Fruit fly (Drosophila melanogaster): ENCODE measurements around the gene CG10445.

Gene CG10445

dm6 chr3R:7920196-7920595, at the start of gene CG10445, which contains the start of gene lds:
CG10445 (minus strand) TSS chr3R:7920299.
lds (plus strand) TSS chr3R:7920431.
- TF ChIP-seq insv (optimal IDR thresholded peaks at IDR 0.05): no peak
- no peak for TF ChIP-seq h (optimal IDR thresholded peaks at IDR 0.05)
- no peak for TF ChIP-seq ttk (optimal IDR thresholded peaks at IDR 0.05)
- no peak for TF ChIP-seq psq (optimal IDR thresholded peaks at IDR 0.05)
- no peak for TF ChIP-seq Sin3A (optimal IDR thresholded peaks at IDR 0.05)
- TF ChIP-seq Myc (optimal IDR thresholded peaks at IDR 0.05): no peak

dm6 chr3R:7969702-7970175, 49.6 kb upstream of the CG10445 start:
- TF ChIP-seq Sin3A (optimal IDR thresholded peaks at IDR 0.05) (no peak), psq (optimal IDR thresholded peaks at IDR 0.05) (no peak), ttk (optimal IDR thresholded peaks at IDR 0.05) (no peak), Myc (optimal IDR thresholded peaks at IDR 0.05) (no peak), insv (optimal IDR thresholded peaks at IDR 0.05) (no peak), h (optimal IDR thresholded peaks at IDR 0.05) (no peak)

- TF ChIP-seq ttk (optimal IDR thresholded peaks at IDR 0.05) (no peak), h (optimal IDR thresholded peaks at IDR 0.05) (no peak), psq (optimal IDR thresholded peaks at IDR 0.05) (no peak), Myc (optimal IDR thresholded peaks at IDR 0.05) (no peak), insv (optimal IDR thresholded peaks at IDR 0.05) (no peak), Sin3A (optimal IDR thresholded peaks at IDR 0.05) (no peak)
These were observed 49.0 kb upstream of the CG10445 start for dm6 chr3R:7968958-7969701.

- TF ChIP-seq Myc (optimal IDR thresholded peaks at IDR 0.05) (no peak), h (optimal IDR thresholded peaks at IDR 0.05) (no peak), insv (optimal IDR thresholded peaks at IDR 0.05) (no peak), Sin3A (optimal IDR thresholded peaks at IDR 0.05) (no peak), ttk (optimal IDR thresholded peaks at IDR 0.05) (no peak)
These were observed 47.7 kb upstream of the CG10445 start for dm6 chr3R:7967801-7968200.

- TF ChIP-seq h (optimal IDR thresholded peaks at IDR 0.05): no peak
- no peak for TF ChIP-seq Myc (optimal IDR thresholded peaks at IDR 0.05)
- no peak for TF ChIP-seq insv (optimal IDR thresholded peaks at IDR 0.05)
- TF ChIP-seq Sin3A (optimal IDR thresholded peaks at IDR 0.05): no peak
- no peak for TF ChIP-seq ttk (optimal IDR thresholded peaks at IDR 0.05)
- TF ChIP-seq psq (optimal IDR thresholded peaks at IDR 0.05): no peak
These were observed 47.2 kb upstream of the CG10445 start, which contains the start of gene dsx for dm6 chr3R:7967347-7967746. dsx (minus strand) TSS chr3R:7967408.

- TF ChIP-seq Myc (optimal IDR thresholded peaks at IDR 0.05) (no peak), insv (optimal IDR thresholded peaks at IDR 0.05) (no peak), ttk (optimal IDR thresholded peaks at IDR 0.05) (no peak), Sin3A (optimal IDR thresholded peaks at IDR 0.05) (no peak), psq (optimal IDR thresholded peaks at IDR 0.05) (no peak)
These were observed 46.6 kb upstream of the CG10445 start for dm6 chr3R:7966544-7967264.

- no peak for TF ChIP-seq ttk (optimal IDR thresholded peaks at IDR 0.05)
- no peak for TF ChIP-seq Sin3A (optimal IDR thresholded peaks at IDR 0.05)
- no peak for TF ChIP-seq Myc (optimal IDR thresholded peaks at IDR 0.05)
- TF ChIP-seq h (optimal IDR thresholded peaks at IDR 0.05): no peak
- no peak for TF ChIP-seq psq (optimal IDR thresholded peaks at IDR 0.05)
- no peak for TF ChIP-seq insv (optimal IDR thresholded peaks at IDR 0.05)
These were observed 44.7 kb upstream of the CG10445 start for dm6 chr3R:7964751-7965319.

- TF ChIP-seq h (optimal IDR thresholded peaks at IDR 0.05) (no peak), Sin3A (optimal IDR thresholded peaks at IDR 0.05) (no peak), Myc (optimal IDR thresholded peaks at IDR 0.05) (no peak), psq (optimal IDR thresholded peaks at IDR 0.05) (no peak), ttk (optimal IDR thresholded peaks at IDR 0.05) (no peak), insv (optimal IDR thresholded peaks at IDR 0.05) (no peak)
These were observed 43.5 kb upstream of the CG10445 start for dm6 chr3R:7963495-7964132.

dm6 chr3R:7962778-7963494, 42.8 kb upstream of the CG10445 start:
- TF ChIP-seq insv (optimal IDR thresholded peaks at IDR 0.05) (no peak), psq (optimal IDR thresholded peaks at IDR 0.05) (no peak), h (optimal IDR thresholded peaks at IDR 0.05) (no peak), Myc (optimal IDR thresholded peaks at IDR 0.05) (no peak), Sin3A (optimal IDR thresholded peaks at IDR 0.05) (no peak), ttk (optimal IDR thresholded peaks at IDR 0.05) (no peak)

- TF ChIP-seq Myc (optimal IDR thresholded peaks at IDR 0.05) (no peak), ttk (optimal IDR thresholded peaks at IDR 0.05) (no peak), insv (optimal IDR thresholded peaks at IDR 0.05) (no peak), h (optimal IDR thresholded peaks at IDR 0.05) (no peak), Sin3A (optimal IDR thresholded peaks at IDR 0.05) (no peak), psq (optimal IDR thresholded peaks at IDR 0.05) (no peak)
These were observed 41.2 kb upstream of the CG10445 start for dm6 chr3R:7961348-7961747.

- TF ChIP-seq h (optimal IDR thresholded peaks at IDR 0.05): no peak
- no peak for TF ChIP-seq psq (optimal IDR thresholded peaks at IDR 0.05)
- no peak for TF ChIP-seq ttk (optimal IDR thresholded peaks at IDR 0.05)
- no peak for TF ChIP-seq Myc (optimal IDR thresholded peaks at IDR 0.05)
- no peak for TF ChIP-seq Sin3A (optimal IDR thresholded peaks at IDR 0.05)
- TF ChIP-seq insv (optimal IDR thresholded peaks at IDR 0.05): no peak
These were observed 36.9 kb upstream of the CG10445 start for dm6 chr3R:7957008-7957407.

All from Kc167 (cell line).